Fruit fly (Drosophila melanogaster) whole organism, embryonic: ENCODE data around the gene Sur.

Experiments
- CG10565 ChIP-seq: fragments of 200-800 bp; sonication (Bioruptor generic); optimal IDR thresholded peaks from 3 replicates; lab custom pipeline; 2016; ENCODE audit warnings: missing biosample characterization, mild to moderate bottlenecking, missing genetic modification characterization
- CG11398 ChIP-seq: fragments of 200-800 bp; sonication (Bioruptor generic); optimal IDR thresholded peaks from 2 replicates; lab custom pipeline; 2016; ENCODE audit warnings: missing biosample characterization, missing genetic modification characterization
- CG12942 ChIP-seq: fragments of 200-800 bp; sonication (Bioruptor generic); optimal IDR thresholded peaks from 3 replicates; lab custom pipeline; 2016; ENCODE audit warnings: missing biosample characterization, missing genetic modification characterization
- CG14014 ChIP-seq: fragments of 200-800 bp; sonication (Bioruptor generic); IDR thresholded peaks from 2 replicates; pipeline ENCODE4 v1.3.6; 2022; ENCODE audit warnings: missing biosample characterization, missing genetic modification characterization
- CG15601 ChIP-seq: fragments of 200-800 bp; sonication (Bioruptor generic); optimal IDR thresholded peaks from 3 replicates; lab custom pipeline; 2019; ENCODE audit warnings: missing biosample characterization, mild to moderate bottlenecking, missing genetic modification characterization, moderate library complexity
- CG17385 ChIP-seq: fragments of 200-800 bp; sonication (Bioruptor generic); optimal IDR thresholded peaks from 3 replicates; lab custom pipeline; 2018; ENCODE audit warnings: missing biosample characterization, mild to moderate bottlenecking, missing genetic modification characterization
- CG17802 ChIP-seq: fragments of 200-800 bp; sonication (Bioruptor generic); optimal IDR thresholded peaks from 2 replicates; lab custom pipeline; 2018; ENCODE audit warnings: missing biosample characterization, mild to moderate bottlenecking, missing genetic modification characterization, moderate library complexity
- CG32532 ChIP-seq: fragments of 200-800 bp; sonication (Bioruptor generic); IDR thresholded peaks from 2 replicates; pipeline ENCODE4 v1.3.6; 2022; ENCODE audit warnings: missing biosample characterization, missing genetic modification characterization
- CG32772 ChIP-seq: fragments of 200-800 bp; sonication (Bioruptor generic); IDR thresholded peaks from 2 replicates; pipeline ENCODE4 v1.3.6; 2022; ENCODE audit warnings: missing biosample characterization, missing genetic modification characterization
- CG3281 ChIP-seq: fragments of 200-800 bp; sonication (Bioruptor generic); optimal IDR thresholded peaks from 3 replicates; lab custom pipeline; 2017; ENCODE audit warnings: missing biosample characterization, mild to moderate bottlenecking, missing genetic modification characterization
- CG43689 ChIP-seq: fragments of 200-800 bp; sonication (Bioruptor generic); IDR thresholded peaks from 2 replicates; pipeline ENCODE4 v1.3.6; 2022; ENCODE audit warnings: missing biosample characterization, missing genetic modification characterization
- CG6254 ChIP-seq: fragments of 200-800 bp; sonication (Bioruptor generic); optimal IDR thresholded peaks from 3 replicates; lab custom pipeline; 2017; ENCODE audit warnings: mild to moderate bottlenecking, missing biosample characterization, missing genetic modification reagents, missing genetic modification characterization
- CG7372 ChIP-seq: fragments of 200-800 bp; sonication (Bioruptor generic); IDR thresholded peaks from 2 replicates; pipeline ENCODE4 v1.3.6; 2022; ENCODE audit warnings: missing biosample characterization, missing genetic modification characterization
- CG7839 ChIP-seq: fragments of 200-800 bp; sonication (Bioruptor generic); optimal IDR thresholded peaks from 3 replicates; lab custom pipeline; 2018; ENCODE audit warnings: missing biosample characterization, mild to moderate bottlenecking, missing genetic modification characterization, moderate library complexity
- CG8281 ChIP-seq: fragments of 200-800 bp; sonication (Bioruptor generic); optimal IDR thresholded peaks from 2 replicates; lab custom pipeline; 2018; ENCODE audit warnings: missing biosample characterization, mild to moderate bottlenecking, missing genetic modification characterization, moderate library complexity
- CG8290 ChIP-seq, 3 experiments: fragments of 200-800 bp; sonication (Bioruptor generic); optimal IDR thresholded peaks; 2 replicates each; lab custom pipeline; 2016 to 2019; ENCODE audit warnings: missing biosample characterization in 3 of 3, missing genetic modification characterization in 3 of 3, mild to moderate bottlenecking in 2 of 3, moderate library complexity in 1 of 3
- CG8924 ChIP-seq: fragments of 200-800 bp; optimal IDR thresholded peaks from 3 replicates; lab custom pipeline; 2019; ENCODE audit warnings: missing biosample characterization, mild to moderate bottlenecking, missing genetic modification characterization, moderate library complexity
- CTCF ChIP-seq: fragments of 200-800 bp; sonication (Bioruptor generic); optimal IDR thresholded peaks from 2 replicates; lab custom pipeline; 2017; ENCODE audit warnings: missing biosample characterization, mild to moderate bottlenecking, missing genetic modification characterization, moderate library complexity
- CkIIα-i1 ChIP-seq: fragments of 200-800 bp; sonication (Bioruptor generic); IDR thresholded peaks from 2 replicates; pipeline ENCODE4 v1.3.6; 2022; ENCODE audit warnings: missing biosample characterization, missing genetic modification characterization
- Dip3 ChIP-seq: fragments of 200-800 bp; sonication (Bioruptor generic); optimal IDR thresholded peaks from 3 replicates; lab custom pipeline; 2016; ENCODE audit warnings: missing biosample characterization, missing genetic modification characterization
- Doc3 ChIP-seq: fragments of 200-800 bp; sonication (Bioruptor generic); IDR thresholded peaks from 3 replicates; pipeline ENCODE4 v1.3.6; 2022; ENCODE audit warnings: missing biosample characterization, missing genetic modification characterization; ENCODE audit not compliant: partially characterized antibody
- HHEX ChIP-seq: fragments of 200-800 bp; sonication (Bioruptor generic); optimal IDR thresholded peaks from 3 replicates; lab custom pipeline; 2017; ENCODE audit warnings: missing biosample characterization, mild to moderate bottlenecking, missing genetic modification characterization, missing genetic modification reagents
- HLHmδ ChIP-seq: fragments of 200-800 bp; sonication (Bioruptor generic); optimal IDR thresholded peaks from 2 replicates; lab custom pipeline; 2018; ENCODE audit warnings: missing biosample characterization, mild to moderate bottlenecking, missing genetic modification characterization, moderate library complexity
- MESR4 ChIP-seq: fragments of 200-800 bp; sonication (Bioruptor generic); optimal IDR thresholded peaks from 2 replicates; lab custom pipeline; 2018; ENCODE audit warnings: missing biosample characterization, mild to moderate bottlenecking, missing genetic modification characterization, moderate library complexity
- Med ChIP-seq: fragments of 200-800 bp; sonication (Bioruptor generic); peaks from one replicate; lab custom pipeline; 2016; ENCODE audit warnings: missing biosample characterization, missing genetic modification characterization, mild to moderate bottlenecking, inconsistent platforms, moderate library complexity
- Meics ChIP-seq: fragments of 200-800 bp; sonication (Bioruptor generic); optimal IDR thresholded peaks from 2 replicates; lab custom pipeline; 2017; ENCODE audit warnings: missing biosample characterization, mild to moderate bottlenecking, missing genetic modification characterization
- Optix ChIP-seq: fragments of 200-800 bp; sonication (Bioruptor generic); IDR thresholded peaks from 3 replicates; pipeline ENCODE4 v1.3.6; 2022; ENCODE audit warnings: missing biosample characterization, missing genetic modification characterization
- Pdp1 ChIP-seq, 2 experiments: fragments of 200-800 bp; sonication (Bioruptor generic); optimal IDR thresholded peaks; 3 replicates each; lab custom pipeline; 2016; ENCODE audit warnings: missing biosample characterization in 2 of 2, missing genetic modification characterization in 2 of 2, mild to moderate bottlenecking in 1 of 2, moderate library complexity in 1 of 2
- Ravus ChIP-seq: fragments of 200-800 bp; sonication (Bioruptor generic); IDR thresholded peaks from 2 replicates; pipeline ENCODE4 v1.3.6; 2022; ENCODE audit warnings: missing biosample characterization, missing genetic modification characterization
- Rx ChIP-seq: fragments of 200-800 bp; sonication (Bioruptor generic); IDR thresholded peaks from 2 replicates; pipeline ENCODE4 v1.3.6; 2022; ENCODE audit warnings: missing biosample characterization, missing genetic modification characterization
- Scr ChIP-seq: fragments of 200-800 bp; sonication (Bioruptor generic); IDR thresholded peaks from 2 replicates; pipeline ENCODE4 v1.3.6; 2022; ENCODE audit warnings: missing biosample characterization, missing genetic modification characterization; ENCODE audit not compliant: partially characterized antibody
- Trl ChIP-seq, 3 experiments: fragments of >200 bp in 2 of 3; fragments of 200-800 bp in 1 of 3; sonication (Bioruptor generic) in 1 of 3; optimal IDR thresholded peaks; 2 replicates in 1 of 3; 3 replicates in 2 of 3; lab custom pipeline; 2016 to 2017; ENCODE audit warnings: missing biosample characterization in 1 of 3, missing genetic modification characterization in 1 of 3
- ab ChIP-seq: fragments of 200-800 bp; sonication (Bioruptor generic); optimal IDR thresholded peaks from 2 replicates; lab custom pipeline; 2016; ENCODE audit warnings: missing biosample characterization, missing genetic modification characterization
- ase ChIP-seq: fragments of 200-800 bp; sonication (Bioruptor generic); IDR thresholded peaks from 3 replicates; pipeline ENCODE4 v1.3.6; 2022; ENCODE audit warnings: missing biosample characterization, missing genetic modification characterization
- bab2 ChIP-seq: fragments of 200-800 bp; sonication (Bioruptor generic); optimal IDR thresholded peaks from 2 replicates; lab custom pipeline; 2016; ENCODE audit warnings: missing biosample characterization, missing genetic modification characterization
- br ChIP-seq: fragments of >200 bp; optimal IDR thresholded peaks from 2 replicates; lab custom pipeline; 2017
- cato ChIP-seq: fragments of 200-800 bp; sonication (Bioruptor generic); optimal IDR thresholded peaks from 2 replicates; lab custom pipeline; 2016; ENCODE audit warnings: missing biosample characterization, missing genetic modification characterization, borderline replicate concordance
- caup ChIP-seq: fragments of 200-800 bp; sonication (Bioruptor generic); optimal IDR thresholded peaks from 3 replicates; lab custom pipeline; 2017; ENCODE audit warnings: missing biosample characterization, mild to moderate bottlenecking, missing genetic modification characterization, moderate library complexity; ENCODE audit not compliant: severe bottlenecking
- chm ChIP-seq: fragments of 200-800 bp; sonication (Bioruptor generic); IDR thresholded peaks from 2 replicates; pipeline ENCODE4 v1.3.6; 2022; ENCODE audit warnings: missing biosample characterization, missing genetic modification characterization
- cwo ChIP-seq: fragments of 200-800 bp; sonication (Bioruptor generic); optimal IDR thresholded peaks from 3 replicates; lab custom pipeline; 2017; ENCODE audit warnings: missing biosample characterization, missing genetic modification characterization, mild to moderate bottlenecking, moderate library complexity, missing genetic modification reagents
- dysf ChIP-seq: fragments of 200-800 bp; sonication (Bioruptor generic); IDR thresholded peaks from 3 replicates; pipeline ENCODE4 v1.3.6; 2022; ENCODE audit warnings: missing biosample characterization, missing genetic modification characterization
- en ChIP-seq: fragments of 200-800 bp; sonication (Bioruptor generic); optimal IDR thresholded peaks from 2 replicates; lab custom pipeline; 2016; ENCODE audit warnings: missing biosample characterization, missing genetic modification characterization
- eyg ChIP-seq: fragments of 200-800 bp; sonication (Bioruptor generic); optimal IDR thresholded peaks from 3 replicates; lab custom pipeline; 2016; ENCODE audit warnings: missing biosample characterization, missing genetic modification characterization
- fd102C ChIP-seq: fragments of 200-800 bp; sonication (Bioruptor generic); optimal IDR thresholded peaks from 2 replicates; lab custom pipeline; 2018; ENCODE audit warnings: missing biosample characterization, mild to moderate bottlenecking, missing genetic modification characterization, moderate library complexity
- grn ChIP-seq: fragments of 200-800 bp; sonication (Bioruptor generic); optimal IDR thresholded peaks from 3 replicates; lab custom pipeline; 2017; ENCODE audit warnings: missing biosample characterization, missing genetic modification characterization
- maf-S ChIP-seq: fragments of 200-800 bp; sonication (Bioruptor generic); optimal IDR thresholded peaks from 2 replicates; lab custom pipeline; 2016; ENCODE audit warnings: missing biosample characterization, missing genetic modification characterization
- mld ChIP-seq: fragments of 200-800 bp; sonication (Bioruptor generic); IDR thresholded peaks from 3 replicates; pipeline ENCODE4 v1.3.6; 2022; ENCODE audit warnings: missing biosample characterization, missing genetic modification characterization; ENCODE audit not compliant: partially characterized antibody
- odd ChIP-seq: fragments of 200-800 bp; sonication (Bioruptor generic); optimal IDR thresholded peaks from 2 replicates; lab custom pipeline; 2017; ENCODE audit warnings: missing biosample characterization, mild to moderate bottlenecking, missing genetic modification characterization
- pros ChIP-seq: fragments of 200-800 bp; sonication (Bioruptor generic); optimal IDR thresholded peaks from 3 replicates; lab custom pipeline; 2019; ENCODE audit warnings: missing biosample characterization, mild to moderate bottlenecking, missing genetic modification characterization, moderate library complexity
- run ChIP-seq: fragments of 200-800 bp; sonication (Bioruptor generic); optimal IDR thresholded peaks from 3 replicates; lab custom pipeline; 2018; ENCODE audit warnings: missing biosample characterization, mild to moderate bottlenecking, missing genetic modification characterization
- tio ChIP-seq: fragments of 200-800 bp; sonication (Bioruptor generic); optimal IDR thresholded peaks from 2 replicates; lab custom pipeline; 2017; ENCODE audit warnings: missing biosample characterization, missing genetic modification characterization, inconsistent platforms

Gene Sur

DNA sequence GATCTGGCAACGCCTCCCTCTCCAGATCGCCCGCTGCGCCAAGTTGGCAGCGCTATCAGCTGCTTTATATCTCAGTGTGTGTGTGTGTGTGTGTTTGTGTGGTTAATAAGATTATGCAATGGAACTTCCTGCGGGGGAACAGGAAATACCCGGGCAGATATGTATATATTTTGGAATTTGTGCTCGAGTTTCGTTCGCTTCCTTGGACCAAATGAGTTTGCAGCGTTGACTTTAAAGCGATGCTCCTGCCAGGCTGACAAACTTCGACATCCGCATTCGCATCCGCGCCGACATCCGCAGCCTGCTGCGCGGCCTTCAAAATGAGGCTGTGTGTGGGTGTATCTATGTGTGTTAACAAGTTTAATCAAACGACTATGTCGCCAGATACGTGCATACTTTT is 55.6 kb downstream of the Sur start (continued):
- TF ChIP-seq Pdp1 (GFP tag; optimal IDR thresholded peaks at IDR 0.05; lab: Kevin White, UChicago): peak in 1 of 2 experiments; percentile 99
- TF ChIP-seq CTCF (GFP tag; lab: Kevin White, UChicago): peak; percentile 18
- no peak for TF ChIP-seq CG7372 (GFP tag; lab: Robert Waterston, UW)
- TF ChIP-seq CG8290 (GFP tag; optimal IDR thresholded peaks at IDR 0.05; lab: Kevin White, UChicago): no peak
- TF ChIP-seq CG8290 (tag; optimal IDR thresholded peaks at IDR 0.05; lab: Kevin White, UChicago): no peak
- no peak for TF ChIP-seq ab
- TF ChIP-seq Trl (optimal IDR thresholded peaks at IDR 0.05; lab: Kevin White, UChicago): no peak
- TF ChIP-seq Trl (GFP tag; optimal IDR thresholded peaks at IDR 0.05; lab: Kevin White, UChicago): no peak
- no peak for TF ChIP-seq CG8924
- no peak for TF ChIP-seq CG14014
- TF ChIP-seq bab2 (GFP tag; lab: Kevin White, UChicago): no peak
- no peak for TF ChIP-seq maf-S (GFP tag; lab: Kevin White, UChicago)
- no peak for TF ChIP-seq CG11398 (GFP tag; lab: Kevin White, UChicago)
- no peak for TF ChIP-seq CG12942
- TF ChIP-seq HHEX (GFP tag; lab: Kevin White, UChicago): peak; percentile 68
- 0 out of 2 replicates have a peak, but pooled peaks have one; percentile 19 for TF ChIP-seq CG32772 (GFP tag; lab: Robert Waterston, UW)
- 0 out of 2 replicates have a peak, but pooled peaks have one; percentile 34 for TF ChIP-seq Rx (GFP tag; lab: Robert Waterston, UW)
- no peak for TF ChIP-seq pros (GFP tag; lab: Kevin White, UChicago)
- TF ChIP-seq CG17385 (GFP tag; lab: Kevin White, UChicago): no peak
- no peak for TF ChIP-seq odd (GFP tag; lab: Kevin White, UChicago)
- TF ChIP-seq run (tag; lab: Kevin White, UChicago): no peak
- TF ChIP-seq en (GFP tag; lab: Kevin White, UChicago): peak; percentile 15
- TF ChIP-seq br: no peak
- no peak for TF ChIP-seq CG10565 (GFP tag; lab: Kevin White, UChicago)
- TF ChIP-seq Dip3 (GFP tag; lab: Kevin White, UChicago): no peak
- no peak for TF ChIP-seq MESR4 (GFP tag; lab: Kevin White, UChicago)
- peak; percentile 86 for TF ChIP-seq CG3281 (GFP tag; lab: Kevin White, UChicago)
- TF ChIP-seq Scr (GFP tag; lab: Robert Waterston, UW): no peak
- TF ChIP-seq CG15601 (tag; lab: Kevin White, UChicago): no peak
- peak; percentile 51; the same call in 1 of the 3 replicates for TF ChIP-seq dysf (GFP tag; lab: Robert Waterston, UW)
- TF ChIP-seq Meics (GFP tag; lab: Kevin White, UChicago): peak; percentile 74
- TF ChIP-seq Ravus (GFP tag; lab: Robert Waterston, UW): no peak
- TF ChIP-seq HLHmδ: no peak
- no peak for TF ChIP-seq fd102C (GFP tag; lab: Kevin White, UChicago)
- TF ChIP-seq CG8281 (tag; lab: Kevin White, UChicago): peak; percentile 23
- TF ChIP-seq Optix: no peak
- TF ChIP-seq CG6254 (GFP tag; lab: Kevin White, UChicago): peak; percentile 26
- no peak for TF ChIP-seq CG43689 (GFP tag; lab: Robert Waterston, UW)
- TF ChIP-seq tio: no peak
- peak; percentile 88 for TF ChIP-seq Med (GFP tag; lab: Kevin White, UChicago)
- TF ChIP-seq chm (GFP tag; lab: Robert Waterston, UW): no peak
- TF ChIP-seq CG32532: peak; percentile 55
- no peak for TF ChIP-seq grn
- peak; percentile 26 for TF ChIP-seq CG7839
- TF ChIP-seq CG17802 (tag; lab: Kevin White, UChicago): no peak
- TF ChIP-seq CkIIα-i1 (GFP tag; lab: Robert Waterston, UW): no peak
- peak; percentile 13 for TF ChIP-seq cwo
- no peak for TF ChIP-seq Doc3
- TF ChIP-seq ase (GFP tag; lab: Robert Waterston, UW): no peak
- no peak for TF ChIP-seq mld
- TF ChIP-seq cato (GFP tag; lab: Kevin White, UChicago): no peak
- peak; percentile 81 for TF ChIP-seq caup (GFP tag; lab: Kevin White, UChicago)
- no peak for TF ChIP-seq eyg (GFP tag; lab: Kevin White, UChicago)
